Fruit fly (Drosophila melanogaster): Measurements from ENCODE around the gene VhaPPA1-1.

dm6 chr3R:14903837-14904431 lies at the start of gene VhaPPA1-1:
- no peak for TF ChIP-seq EcR (GFP tag; optimal IDR thresholded peaks at IDR 0.05)
- TF ChIP-seq usp (GFP tag; optimal IDR thresholded peaks at IDR 0.05), result no peak
